Worm (Caenorhabditis elegans) whole organism, L4 larva: ENCODE measurements around the gene bath-41.

Experiments used
- F49E8.2 ChIP-seq: sonication (generic microtip); optimal IDR thresholded peaks from 2 replicates; lab custom pipeline; 2016; ENCODE audit warnings: missing compliant biosample characterization, mild to moderate bottlenecking, missing genetic modification characterization, borderline replicate concordance
- Y48G9A.11 ChIP-seq: fragments of 200-800 bp; sonication (Bioruptor generic); IDR thresholded peaks from 2 replicates; pipeline ENCODE4 v1.3.6; 2022; ENCODE audit warnings: missing genetic modification reagents, missing genetic modification characterization, missing compliant biosample characterization
- Y75B8A.6 ChIP-seq: fragments of 200-800 bp; sonication (Bioruptor generic); IDR thresholded peaks from 2 replicates; pipeline ENCODE4 v1.3.6; 2022; ENCODE audit warnings: missing genetic modification reagents, missing genetic modification characterization, missing compliant biosample characterization
- ZK337.2 ChIP-seq: fragments of 200-800 bp; sonication (Bioruptor generic); IDR thresholded peaks from 2 replicates; pipeline ENCODE4 v1.3.6; 2022; ENCODE audit warnings: missing genetic modification reagents, missing genetic modification characterization, missing compliant biosample characterization
- aly-2 ChIP-seq: sonication (generic microtip); optimal IDR thresholded peaks from 2 replicates; lab custom pipeline; 2018; ENCODE audit warnings: missing biosample characterization, missing genetic modification characterization
- arid-1 ChIP-seq: fragments of 200-800 bp; sonication (Bioruptor generic); conservative IDR thresholded peaks from 2 replicates; pipeline ENCODE4 v1.3.6; 2022; ENCODE audit warnings: missing genetic modification reagents, missing genetic modification characterization, missing compliant biosample characterization
- attf-4 ChIP-seq: sonication (generic microtip); optimal IDR thresholded peaks from 3 replicates; lab custom pipeline; 2017; ENCODE audit warnings: missing biosample characterization, missing genetic modification characterization
- ceh-20 ChIP-seq: fragments of 200-800 bp; sonication (Bioruptor generic); IDR thresholded peaks from 2 replicates; pipeline ENCODE4 v1.3.6; 2022; ENCODE audit warnings: missing genetic modification reagents, missing genetic modification characterization, missing compliant biosample characterization
- ctbp-1 ChIP-seq: fragments of 200-800 bp; sonication (Bioruptor generic); IDR thresholded peaks from 2 replicates; pipeline ENCODE4 v1.3.6; 2022; ENCODE audit warnings: missing genetic modification reagents, missing genetic modification characterization, missing compliant biosample characterization
- daf-8 ChIP-seq: fragments of 200-800 bp; sonication (Bioruptor generic); IDR thresholded peaks from 2 replicates; pipeline ENCODE4 v1.3.6; 2022; ENCODE audit warnings: missing genetic modification characterization, missing compliant biosample characterization
- dmd-8 ChIP-seq: fragments of 200-800 bp; sonication (Bioruptor generic); IDR thresholded peaks from 2 replicates; pipeline ENCODE4 v1.3.6; 2022; ENCODE audit warnings: missing genetic modification characterization, missing compliant biosample characterization
- dpl-1 ChIP-seq: fragments of 150-350 bp; optimal IDR thresholded peaks from 2 replicates; lab custom pipeline; 2014; ENCODE audit warnings: missing biosample characterization, missing genetic modification reagents, missing genetic modification characterization
- dve-1 ChIP-seq: sonication (generic microtip); optimal IDR thresholded peaks from 2 replicates; lab custom pipeline; 2017; ENCODE audit warnings: antibody characterized with exemption, mild to moderate bottlenecking, missing genetic modification characterization, missing compliant biosample characterization; ENCODE audit not compliant: insufficient read depth
- egl-43 ChIP-seq: fragments of 200-800 bp; sonication (Bioruptor generic); IDR thresholded peaks from 2 replicates; pipeline ENCODE4 v1.3.6; 2022; ENCODE audit warnings: missing genetic modification reagents, missing genetic modification characterization, missing compliant biosample characterization
- fkh-10 ChIP-seq: fragments of 150-350 bp; optimal IDR thresholded peaks from 2 replicates; lab custom pipeline; 2014; ENCODE audit warnings: missing biosample characterization, missing genetic modification reagents, missing genetic modification characterization
- hlh-11 ChIP-seq: fragments of 200-800 bp; sonication (Bioruptor generic); optimal IDR thresholded peaks from 2 replicates; lab custom pipeline; 2018; ENCODE audit warnings: mild to moderate bottlenecking, missing genetic modification characterization, missing compliant biosample characterization
- madf-9 ChIP-seq: fragments of 200-800 bp; sonication (Bioruptor generic); conservative IDR thresholded peaks from 2 replicates; pipeline ENCODE4 v1.3.6; 2022; ENCODE audit warnings: missing genetic modification reagents, missing genetic modification characterization, missing compliant biosample characterization
- mdl-1 ChIP-seq, 2 experiments: fragments of 150-350 bp in 1 of 2; sonication (generic microtip) in 1 of 2; optimal IDR thresholded peaks; 2 replicates each; lab custom pipeline; 2014 to 2017; ENCODE audit warnings: missing biosample characterization in 2 of 2, missing genetic modification characterization in 2 of 2
- mes-2 ChIP-seq: sonication (generic microtip); optimal IDR thresholded peaks from 2 replicates; lab custom pipeline; 2016; ENCODE audit warnings: missing genotype, mild to moderate bottlenecking, missing genetic modification characterization, missing compliant biosample characterization; ENCODE audit not compliant: poor library complexity, severe bottlenecking
- nhr-10 ChIP-seq: fragments of 150-350 bp; optimal IDR thresholded peaks from 2 replicates; lab custom pipeline; 2014; ENCODE audit warnings: missing biosample characterization, missing genetic modification characterization
- nhr-102 ChIP-seq: sonication (generic microtip); optimal IDR thresholded peaks from 2 replicates; lab custom pipeline; 2016; ENCODE audit warnings: mild to moderate bottlenecking, missing genetic modification characterization, moderate library complexity, missing compliant biosample characterization
- nhr-11 ChIP-seq: fragments of 150-350 bp; optimal IDR thresholded peaks from 2 replicates; lab custom pipeline; 2014; ENCODE audit warnings: missing biosample characterization, missing genetic modification characterization
- nhr-6 ChIP-seq: fragments of 150-350 bp; optimal IDR thresholded peaks from 2 replicates; lab custom pipeline; 2014; ENCODE audit warnings: missing biosample characterization, missing genetic modification characterization
- nhr-76 ChIP-seq: fragments of 150-350 bp; optimal IDR thresholded peaks from 2 replicates; lab custom pipeline; 2014; ENCODE audit warnings: missing biosample characterization, missing genetic modification characterization
- nhr-77 ChIP-seq: fragments of 150-350 bp; optimal IDR thresholded peaks from 2 replicates; lab custom pipeline; 2014; ENCODE audit warnings: missing biosample characterization, missing genetic modification characterization
- pqm-1 ChIP-seq: sonication (generic microtip); optimal IDR thresholded peaks from 2 replicates; lab custom pipeline; 2017; ENCODE audit warnings: missing biosample characterization, missing genetic modification characterization
- saeg-2 ChIP-seq: fragments of 200-800 bp; sonication (Bioruptor generic); IDR thresholded peaks from 2 replicates; pipeline ENCODE4 v1.3.6; 2022; ENCODE audit warnings: missing genetic modification reagents, missing genetic modification characterization, missing compliant biosample characterization
- set-16 ChIP-seq: fragments of 200-800 bp; sonication (Bioruptor generic); IDR thresholded peaks from 2 replicates; pipeline ENCODE4 v1.3.6; 2022; ENCODE audit warnings: missing genetic modification reagents, missing genetic modification characterization, missing compliant biosample characterization
- snpc-1.2 ChIP-seq: fragments of 200-800 bp; sonication (Bioruptor generic); IDR thresholded peaks from 2 replicates; pipeline ENCODE4 v1.3.6; 2022; ENCODE audit warnings: missing genetic modification reagents, missing genetic modification characterization, missing compliant biosample characterization
- unc-130 ChIP-seq: sonication (generic microtip); optimal IDR thresholded peaks from 2 replicates; lab custom pipeline; 2016; ENCODE audit warnings: missing genetic modification reagents, missing genetic modification characterization, missing compliant biosample characterization
- unc-62 ChIP-seq, 3 experiments: fragments of 150-350 bp in 1 of 3; sonication (generic microtip); optimal IDR thresholded peaks in 2 of 3; peaks in 1 of 3; 1 replicate in 1 of 3; 2 replicates in 2 of 3; lab custom pipeline; 2014 to 2017; ENCODE audit warnings: missing biosample characterization in 3 of 3, missing genetic modification characterization in 3 of 3, missing genetic modification reagents in 3 of 3, missing genotype in 1 of 3
- vab-7 ChIP-seq: fragments of 200-800 bp; sonication (Bioruptor generic); IDR thresholded peaks from 2 replicates; pipeline ENCODE4 v1.3.6; 2022; ENCODE audit warnings: missing genetic modification reagents, missing genetic modification characterization, missing compliant biosample characterization
- zag-1 ChIP-seq: fragments of 150-350 bp; optimal IDR thresholded peaks from 2 replicates; lab custom pipeline; 2014; ENCODE audit warnings: missing biosample characterization, missing genetic modification characterization
- zfp-2 ChIP-seq: sonication (generic microtip); optimal IDR thresholded peaks from 2 replicates; lab custom pipeline; 2016; ENCODE audit warnings: mild to moderate bottlenecking, missing genetic modification characterization, missing compliant biosample characterization
- ztf-11 ChIP-seq: fragments of 150-350 bp; optimal IDR thresholded peaks from 2 replicates; lab custom pipeline; 2014; ENCODE audit warnings: missing biosample characterization, missing genetic modification characterization
- ztf-7 ChIP-seq: fragments of 150-350 bp; optimal IDR thresholded peaks from 2 replicates; lab custom pipeline; 2014; ENCODE audit warnings: missing biosample characterization, missing genetic modification characterization

The bath-41 gene

DNA sequence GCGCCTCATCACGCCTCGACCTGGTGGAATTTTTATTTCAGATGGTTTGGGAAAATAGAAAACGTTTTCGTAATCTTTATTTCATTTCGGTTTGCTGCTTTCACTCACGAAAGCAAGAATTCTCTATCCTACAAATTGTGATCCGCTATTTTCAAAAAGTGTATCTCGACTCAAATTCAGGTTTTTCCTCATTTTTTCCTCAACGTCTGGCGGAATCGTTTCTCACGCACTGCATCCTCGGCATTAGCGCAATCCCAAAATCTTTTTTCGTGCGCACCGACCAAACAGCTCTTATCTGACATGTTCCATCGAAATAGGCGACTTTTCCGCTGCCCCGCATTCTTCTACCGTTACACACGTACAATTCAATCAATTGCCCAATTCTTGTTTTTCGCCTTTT is 3.8 kb downstream of the bath-41 start, which contains the start of gene F37A4.3:
F37A4.3 (plus strand) TSS at position 301 of the 400 bp plus-strand sequence.
- peak in 1 of 2 experiments; percentile 24 for TF ChIP-seq unc-62 (GFP tag; optimal IDR thresholded peaks at IDR 0.05 in 1 of 2; lab: Kevin White, UChicago)
- TF ChIP-seq unc-62 (tag; optimal IDR thresholded peaks at IDR 0.05; lab: Kevin White, UChicago) = no peak
- TF ChIP-seq ceh-20 (GFP tag; lab: Robert Waterston, UW) = no peak
- TF ChIP-seq nhr-77 = no peak

ce11 chrIII:6713266-6713665 is 8.8 kb downstream of the bath-41 start, which contains the start of gene F37A4.4:
Gene F37A4.4 (plus strand): TSS chrIII:6713566.
- TF ChIP-seq pqm-1 (tag; lab: Kevin White, UChicago) = no peak
- no peak for TF ChIP-seq madf-9 (GFP tag; lab: Robert Waterston, UW)
- no peak for TF ChIP-seq mes-2
- TF ChIP-seq snpc-1.2 (GFP tag; lab: Robert Waterston, UW) = no peak
- TF ChIP-seq set-16 (GFP tag; lab: Robert Waterston, UW) = no peak
- no peak for TF ChIP-seq zfp-2 (tag; lab: Kevin White, UChicago)
- no peak for TF ChIP-seq daf-8 (GFP tag; lab: Robert Waterston, UW)
- TF ChIP-seq nhr-102 (tag; lab: Kevin White, UChicago) = no peak
- no peak for TF ChIP-seq zag-1 (tag; lab: Kevin White, UChicago)
- TF ChIP-seq dve-1 = no peak
- TF ChIP-seq attf-4 (tag; lab: Kevin White, UChicago) = no peak
- TF ChIP-seq nhr-6 (tag; lab: Kevin White, UChicago) = no peak

DNA sequence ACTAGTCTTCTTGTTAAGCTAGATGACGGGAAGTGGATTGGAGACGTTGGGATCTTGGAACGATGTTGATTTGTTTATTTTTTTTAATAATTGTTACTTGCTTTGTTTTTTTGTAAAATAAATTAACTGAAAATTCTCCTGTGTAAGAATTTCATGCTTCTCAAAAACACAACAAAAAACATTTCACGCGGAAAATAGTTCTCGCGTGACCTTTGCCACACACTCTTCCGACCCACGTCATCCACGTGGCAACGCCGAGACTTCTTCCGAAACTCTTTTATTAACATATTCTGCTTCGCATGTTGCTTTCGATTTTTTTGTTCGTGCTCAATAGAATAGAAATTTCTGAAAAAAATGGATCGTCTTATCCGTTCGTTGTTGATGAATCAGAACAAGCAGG is 10.5 kb downstream of the bath-41 start, which contains the start of gene F37A4.5:
F37A4.5 (plus strand) TSS at position 301 of the 400 bp plus-strand sequence.
- TF ChIP-seq F49E8.2 (tag; lab: Kevin White, UChicago) (peak; percentile 31), dmd-8 (GFP tag; lab: Robert Waterston, UW) (no peak)

DNA sequence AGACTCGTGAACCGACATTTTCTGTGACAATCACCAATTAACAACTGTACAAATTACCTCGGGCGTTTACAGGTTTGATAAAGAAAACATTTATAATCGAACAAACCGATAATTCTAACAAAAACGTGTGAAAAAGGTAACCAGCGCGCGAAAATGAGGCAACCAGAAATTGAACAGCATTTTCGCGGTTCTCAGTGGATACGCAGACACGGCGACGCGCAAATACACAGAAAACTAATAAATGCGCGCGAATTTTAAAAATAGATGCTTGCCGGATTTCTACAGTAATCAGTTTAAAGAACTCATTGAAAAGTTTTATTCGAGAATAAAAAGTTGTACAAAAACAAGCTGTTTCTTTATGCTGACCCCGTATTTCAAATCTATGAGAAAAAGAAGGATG is 12.1 kb downstream of the bath-41 start, which contains the start of gene isw-1:
isw-1 (minus strand) TSS at position 118 of the 400 bp plus-strand sequence.
- TF ChIP-seq hlh-11 (tag; lab: Kevin White, UChicago) (peak; percentile 7), unc-130 (GFP tag; lab: Kevin White, UChicago) (peak; percentile 60), ZK337.2 (no peak), dpl-1 (GFP tag; lab: Kevin White, UChicago) (peak; percentile 94), mes-2 (peak; percentile 66), mdl-1 (tag; optimal IDR thresholded peaks at IDR 0.05; lab: Kevin White, UChicago) (no peak), Y75B8A.6 (GFP tag; lab: Robert Waterston, UW) (no peak), Y48G9A.11 (GFP tag; lab: Robert Waterston, UW) (peak; percentile 64), vab-7 (GFP tag; lab: Robert Waterston, UW) (peak; percentile 46; the same call in 1 of the 2 replicates)
- TF ChIP-seq, all 104 proteins: peak for 6

- no peak for TF ChIP-seq arid-1
- TF ChIP-seq ztf-11 = no peak
- TF ChIP-seq nhr-10 (tag; lab: Kevin White, UChicago) = no peak
- TF ChIP-seq nhr-76 (tag; lab: Kevin White, UChicago) = no peak
- no peak for TF ChIP-seq dve-1
- no peak for TF ChIP-seq fkh-10 (GFP tag; lab: Kevin White, UChicago)
- TF ChIP-seq ztf-7 = no peak
- TF ChIP-seq ctbp-1 (GFP tag; lab: Robert Waterston, UW) = no peak
- no peak for TF ChIP-seq nhr-77
- TF ChIP-seq egl-43 (GFP tag; lab: Robert Waterston, UW) = no peak
- TF ChIP-seq saeg-2 (GFP tag; lab: Robert Waterston, UW) = no peak
- no peak for TF ChIP-seq nhr-11 (tag; lab: Kevin White, UChicago)
- TF ChIP-seq aly-2 (tag; lab: Kevin White, UChicago) = no peak
- no peak for TF ChIP-seq ceh-20 (GFP tag; lab: Robert Waterston, UW)
Observed at ce11 chrIII:6705515-6705914, 16.5 kb downstream of the bath-41 start, which contains the start of gene F37A4.6. Gene F37A4.6 (plus strand): TSS chrIII:6705815.
